Worm (Caenorhabditis elegans) whole organism, midembryonic: ENCODE measurements around the gene idpc-2.
A peak's percentile ranks its signal among the peaks of the same experiment; 100 is the strongest.
"Not testable (repeated sequence)": the region's sequence is repeated elsewhere in the genome, so short reads cannot be mapped to it uniquely, and the experiment has no call there.

ENCODE experiments used
- T22C8.4 ChIP-seq: fragments of 200-800 bp; sonication (Bioruptor generic); IDR thresholded peaks from 2 replicates; pipeline ENCODE4 v1.3.6; 2022; ENCODE audit warnings: missing genetic modification characterization, missing compliant biosample characterization
- cog-1 ChIP-seq: sonication (generic microtip); optimal IDR thresholded peaks from 2 replicates; lab custom pipeline; 2016; ENCODE audit warnings: missing genetic modification characterization, missing compliant biosample characterization
- flt-1 ChIP-seq: fragments of 200-800 bp; sonication (Bioruptor generic); IDR thresholded peaks from 2 replicates; pipeline ENCODE4 v1.3.6; 2022; ENCODE audit warnings: missing genetic modification characterization, missing compliant biosample characterization
- klf-2 ChIP-seq: fragments of 200-800 bp; sonication (Bioruptor generic); conservative IDR thresholded peaks from 2 replicates; pipeline ENCODE4 v1.3.6; 2022; ENCODE audit warnings: missing genetic modification reagents, missing genetic modification characterization, missing compliant biosample characterization
- med-1 ChIP-seq: sonication (generic microtip); optimal IDR thresholded peaks from 2 replicates; lab custom pipeline; 2017; ENCODE audit warnings: missing genetic modification characterization, mild to moderate bottlenecking, missing compliant biosample characterization, antibody characterized with exemption, missing genetic modification reagents; ENCODE audit not compliant: insufficient read depth
- ref-1 ChIP-seq: fragments of 200-800 bp; sonication (Bioruptor generic); conservative IDR thresholded peaks from 2 replicates; pipeline ENCODE4 v1.3.6; 2022; ENCODE audit warnings: missing genetic modification reagents, missing genetic modification characterization, missing compliant biosample characterization
- tab-1 ChIP-seq: fragments of 200-800 bp; sonication (Bioruptor generic); IDR thresholded peaks from 2 replicates; pipeline ENCODE4 v1.3.6; 2022; ENCODE audit warnings: missing genetic modification characterization, missing compliant biosample characterization
- ztf-23 ChIP-seq: fragments of 200-800 bp; sonication (Bioruptor generic); IDR thresholded peaks from 2 replicates; pipeline ENCODE4 v1.3.6; 2022; ENCODE audit warnings: missing genetic modification reagents, missing genetic modification characterization, missing compliant biosample characterization
- ztf-29 ChIP-seq: fragments of 200-800 bp; sonication (Bioruptor generic); IDR thresholded peaks from 2 replicates; pipeline ENCODE4 v1.3.6; 2022; ENCODE audit warnings: missing genetic modification reagents, missing genetic modification characterization, missing compliant biosample characterization

The idpc-2 gene

DNA sequence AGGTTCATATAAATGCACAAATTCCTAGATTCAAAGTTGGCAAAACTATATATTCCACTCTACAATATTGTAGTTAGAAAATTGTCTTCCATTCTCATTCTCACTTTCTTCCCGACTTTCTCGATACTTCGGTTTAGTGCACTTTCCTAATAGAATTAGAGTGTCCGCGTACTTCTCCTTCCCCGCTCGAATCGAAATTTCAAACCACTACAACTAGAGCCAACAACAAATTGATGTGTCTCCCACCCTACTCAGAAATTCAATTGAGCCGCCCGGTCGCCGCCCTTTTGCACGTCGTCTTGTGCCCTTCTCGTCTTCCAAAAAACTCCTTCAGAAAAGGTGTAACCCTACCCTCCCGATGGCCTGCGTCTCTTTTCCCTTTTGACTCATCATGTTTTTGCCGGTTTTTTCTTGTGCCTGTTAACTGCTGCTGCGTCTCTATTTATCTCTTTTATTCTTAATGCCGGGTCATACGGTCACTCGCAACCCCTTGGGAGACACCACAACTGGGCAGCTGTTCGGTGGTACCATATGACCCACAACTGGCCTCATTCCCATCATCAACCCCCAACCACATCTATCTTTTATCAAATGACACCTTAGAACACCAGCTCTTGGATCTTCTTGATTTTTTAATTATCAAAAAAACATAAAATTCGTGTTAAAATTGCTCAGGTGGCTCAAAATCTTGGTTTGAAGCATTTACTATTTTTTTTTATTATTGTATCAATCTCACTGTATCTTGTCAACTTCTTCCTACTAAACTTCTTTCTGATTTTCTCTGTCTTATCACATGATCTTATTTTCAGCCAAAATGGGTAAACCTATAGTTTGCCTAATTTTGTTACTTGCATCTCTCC lies 26.8 kb downstream of the idpc-2 start, which contains the start of gene tag-196:
TSS of gene tag-196 (plus strand) at position 810 of the 860 bp plus-strand sequence.
- TF ChIP-seq flt-1 (GFP tag; lab: Robert Waterston, UW) = peak; percentile 43; the same call in 1 of the 2 replicates
- TF ChIP-seq klf-2 (GFP tag; lab: Robert Waterston, UW) = no peak

DNA sequence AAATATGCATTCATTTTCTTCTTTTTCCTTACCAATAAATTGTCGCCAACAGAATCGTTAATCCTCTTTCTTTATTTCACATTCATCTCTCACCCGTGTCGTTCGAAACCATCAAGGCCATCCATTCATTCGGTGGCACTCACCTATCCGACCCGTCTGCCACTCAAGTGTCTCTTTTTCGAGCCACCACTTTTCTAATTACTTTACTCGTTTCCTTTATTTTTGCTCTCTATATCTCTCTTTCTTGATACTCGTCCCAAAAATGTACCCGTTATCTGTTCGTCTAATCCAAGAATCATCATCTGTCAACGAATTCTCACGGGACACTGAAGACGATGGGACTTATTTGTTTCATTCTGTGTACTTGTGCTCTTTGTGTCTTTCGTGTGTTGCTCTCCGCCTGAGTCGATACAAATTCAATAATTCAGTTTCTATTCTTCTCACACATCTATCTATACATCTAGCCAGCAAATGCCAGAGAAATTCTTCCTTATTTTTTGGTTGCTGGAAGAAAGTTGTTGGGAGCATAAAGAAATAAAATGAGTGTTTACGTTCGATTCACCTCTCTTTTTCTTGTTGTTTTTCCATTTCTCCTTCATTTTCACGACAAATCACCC lies 28.3 kb downstream of the idpc-2 start:
- TF ChIP-seq cog-1 (tag; lab: Kevin White, UChicago) (no peak), ztf-29 (no peak), tab-1 (no peak), ref-1 (GFP tag; lab: Robert Waterston, UW) (no peak), med-1 (GFP tag; lab: Kevin White, UChicago) (no peak), ztf-23 (no peak), flt-1 (GFP tag; lab: Robert Waterston, UW) (no peak), klf-2 (GFP tag; lab: Robert Waterston, UW) (no peak), T22C8.4 (GFP tag; lab: Robert Waterston, UW) (no peak)

DNA sequence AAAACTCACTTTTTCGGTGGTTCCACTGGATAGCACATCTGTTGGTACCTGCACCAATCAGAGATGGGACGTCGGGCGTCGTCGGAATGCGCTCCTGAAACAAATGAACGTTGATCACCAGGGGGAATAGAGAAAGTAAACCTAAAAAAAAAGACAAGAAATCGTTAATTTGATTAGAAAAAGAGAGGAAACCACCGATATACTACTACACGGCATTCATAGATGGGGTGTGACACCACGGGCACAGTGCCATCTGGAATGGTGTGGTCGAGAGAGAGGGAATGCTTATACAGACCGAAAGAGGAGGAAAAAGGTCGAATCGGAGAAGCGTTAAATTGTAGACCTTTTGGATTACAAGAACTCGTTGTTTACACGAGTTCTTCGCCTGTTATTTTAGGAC lies 33.0 kb downstream of the idpc-2 start, which contains the start of gene C10B5.3:
TSS of gene C10B5.3 (minus strand) at position 101 of the 400 bp plus-strand sequence.
- TF ChIP-seq ztf-23 (0 out of 2 replicates have a peak, but pooled peaks have one; percentile 15), ztf-29 (no peak)

DNA sequence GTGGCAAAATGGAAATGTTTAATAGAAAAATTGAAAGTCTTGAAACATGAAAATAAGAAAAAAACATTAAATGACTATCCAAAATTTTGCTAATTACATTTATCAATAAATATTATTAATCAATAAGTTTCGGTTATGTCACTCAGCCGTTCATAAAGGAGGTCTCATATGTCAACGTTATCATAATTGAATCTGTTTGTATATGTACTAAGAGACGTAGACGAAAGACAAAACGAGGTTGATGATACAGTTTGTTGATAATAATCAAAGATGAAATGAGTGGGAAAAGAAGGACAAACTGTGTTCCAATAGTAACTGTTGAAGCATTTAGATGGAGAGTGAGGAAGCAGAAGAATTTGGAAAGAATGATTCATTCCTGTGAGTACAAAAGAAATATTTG lies 34.2 kb downstream of the idpc-2 start:
- TF ChIP-seq med-1 (GFP tag; lab: Kevin White, UChicago) = no peak
- TF ChIP-seq cog-1 (tag; lab: Kevin White, UChicago) = no peak
- TF ChIP-seq ref-1 (GFP tag; lab: Robert Waterston, UW) = no peak
- TF ChIP-seq tab-1 = no peak
- TF ChIP-seq klf-2 (GFP tag; lab: Robert Waterston, UW) = no peak

DNA sequence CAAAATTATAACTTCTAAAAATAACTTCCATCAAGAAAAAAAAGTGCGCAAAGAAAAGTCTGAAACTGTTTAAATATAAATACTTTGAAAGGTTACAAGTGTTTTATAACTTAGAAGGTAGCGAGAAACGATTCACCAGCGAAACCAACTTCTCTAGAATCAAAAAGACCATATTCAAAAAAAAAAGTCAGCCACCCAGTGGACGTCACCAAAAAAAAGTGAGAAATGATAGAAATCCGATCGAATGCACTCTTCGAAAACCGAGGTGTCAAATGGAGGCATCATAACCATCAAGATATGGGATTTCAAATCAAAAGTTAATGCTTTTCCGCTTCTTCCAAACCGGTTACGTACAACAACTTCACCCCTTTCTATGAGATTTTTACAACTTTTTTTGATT lies 34.6 kb downstream of the idpc-2 start:
- TF ChIP-seq T22C8.4 (GFP tag; lab: Robert Waterston, UW) (no peak), flt-1 (GFP tag; lab: Robert Waterston, UW) (no peak), ztf-29 (no peak), cog-1 (tag; lab: Kevin White, UChicago) (no peak), klf-2 (GFP tag; lab: Robert Waterston, UW) (no peak), med-1 (GFP tag; lab: Kevin White, UChicago) (no peak)

ce11 chrV:8580961-8581360 lies 40.2 kb downstream of the idpc-2 start, which contains the start of gene C10B5.1:
C10B5.1 (plus strand) TSS chrV:8581261.
- TF ChIP-seq ref-1 (GFP tag; lab: Robert Waterston, UW) (no peak), cog-1 (tag; lab: Kevin White, UChicago) (no peak), tab-1 (no peak), ztf-29 (no peak), med-1 (GFP tag; lab: Kevin White, UChicago) (no peak), klf-2 (GFP tag; lab: Robert Waterston, UW) (no peak), T22C8.4 (GFP tag; lab: Robert Waterston, UW) (no peak), ztf-23 (no peak)

DNA sequence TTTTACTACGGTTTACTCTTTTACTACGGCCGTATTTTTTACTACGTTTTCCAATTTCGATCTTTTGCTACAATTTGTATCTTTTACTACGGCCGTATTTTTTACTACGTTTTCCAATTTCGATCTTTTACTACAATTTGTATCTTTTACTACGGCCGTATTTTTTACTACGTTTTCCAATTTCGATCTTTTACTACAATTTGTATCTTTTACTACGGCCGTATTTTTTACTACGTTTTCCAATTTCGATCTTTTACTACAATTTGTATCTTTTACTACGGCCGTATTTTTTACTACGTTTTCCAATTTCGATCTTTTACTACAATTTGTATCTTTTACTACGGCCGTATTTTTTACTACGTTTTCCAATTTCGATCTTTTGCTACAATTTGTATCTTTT lies 46.4 kb downstream of the idpc-2 start, which contains the start of gene F25G6.1:
TSS of gene F25G6.1 (plus strand) at position 301 of the 400 bp plus-strand sequence.
- not testable (repeated sequence) for TF ChIP-seq ztf-29; ztf-23; cog-1 (tag; lab: Kevin White, UChicago)
